Fruit fly (Drosophila melanogaster) whole organism, pupa: ENCODE measurements around the gene CG31088.
"Not testable (repeated sequence)": the region's sequence is repeated elsewhere in the genome, so short reads cannot be mapped to it uniquely, and the experiment has no call there.

Source experiments
- CG10348 ChIP-seq: fragments of 200-800 bp; sonication (Bioruptor generic); IDR thresholded peaks from 2 replicates; pipeline ENCODE4 v1.3.6; 2022; ENCODE audit warnings: missing biosample characterization, missing genetic modification characterization
- CG12605 ChIP-seq: fragments of 200-800 bp; sonication (Bioruptor generic); IDR thresholded peaks from 2 replicates; pipeline ENCODE4 v1.3.6; 2022; ENCODE audit warnings: missing biosample characterization, missing genetic modification characterization
- CG14655 ChIP-seq: fragments of 200-800 bp; sonication (Bioruptor generic); optimal IDR thresholded peaks from 3 replicates; lab custom pipeline; 2017; ENCODE audit warnings: mild to moderate bottlenecking, missing biosample characterization, missing genetic modification reagents, missing genetic modification characterization
- CG32121 ChIP-seq: fragments of 200-800 bp; sonication (Bioruptor generic); IDR thresholded peaks from 2 replicates; pipeline ENCODE4 v1.3.6; 2022; ENCODE audit warnings: missing biosample characterization, missing genetic modification characterization
- CG34367 ChIP-seq: fragments of 200-800 bp; sonication (Bioruptor generic); optimal IDR thresholded peaks from 2 replicates; lab custom pipeline; 2018; ENCODE audit warnings: missing biosample characterization, mild to moderate bottlenecking, missing genetic modification characterization
- CG4496 ChIP-seq: fragments of 200-800 bp; sonication (Bioruptor generic); IDR thresholded peaks from 3 replicates; pipeline ENCODE4 v1.3.6; 2022; ENCODE audit warnings: missing biosample characterization, missing genetic modification characterization
- CG8159 ChIP-seq: fragments of 200-800 bp; sonication (Bioruptor generic); optimal IDR thresholded peaks from 3 replicates; lab custom pipeline; 2018; ENCODE audit warnings: missing biosample characterization, mild to moderate bottlenecking, missing genetic modification characterization, moderate library complexity
- CG8301 ChIP-seq: fragments of 200-800 bp; sonication (Bioruptor generic); optimal IDR thresholded peaks from 2 replicates; lab custom pipeline; 2018; ENCODE audit warnings: missing biosample characterization, mild to moderate bottlenecking, missing genetic modification characterization
- CG9948 ChIP-seq: fragments of 200-800 bp; sonication (Bioruptor generic); optimal IDR thresholded peaks from 2 replicates; lab custom pipeline; 2018; ENCODE audit warnings: missing biosample characterization, mild to moderate bottlenecking, missing genetic modification characterization, moderate library complexity
- EcR ChIP-seq: fragments of 200-800 bp; sonication (Bioruptor generic); optimal IDR thresholded peaks from 3 replicates; lab custom pipeline; 2019; ENCODE audit warnings: missing biosample characterization, missing genetic modification characterization, mild to moderate bottlenecking, moderate library complexity, missing genetic modification reagents
- Ets98B ChIP-seq: fragments of 200-800 bp; sonication (Bioruptor generic); IDR thresholded peaks from 2 replicates; pipeline ENCODE4 v1.3.6; 2022; ENCODE audit warnings: missing biosample characterization, missing genetic modification characterization
- Pif1A ChIP-seq: fragments of 200-800 bp; sonication (Bioruptor generic); optimal IDR thresholded peaks from 3 replicates; lab custom pipeline; 2016; ENCODE audit warnings: missing biosample characterization, missing genetic modification characterization
- Pif1B ChIP-seq: fragments of 200-800 bp; sonication (Bioruptor generic); optimal IDR thresholded peaks from 3 replicates; lab custom pipeline; 2016; ENCODE audit warnings: missing biosample characterization, missing genetic modification characterization
- Snoo ChIP-seq: fragments of 200-800 bp; sonication (Bioruptor generic); optimal IDR thresholded peaks from 3 replicates; lab custom pipeline; 2017; ENCODE audit warnings: missing biosample characterization, mild to moderate bottlenecking, missing genetic modification characterization, inconsistent platforms
- fd96Ca ChIP-seq: fragments of 200-800 bp; sonication (Bioruptor generic); IDR thresholded peaks from 3 replicates; pipeline ENCODE4 v1.3.6; 2022; ENCODE audit warnings: missing biosample characterization, missing genetic modification characterization
- gl ChIP-seq: fragments of 200-800 bp; sonication (Bioruptor generic); optimal IDR thresholded peaks from 2 replicates; lab custom pipeline; 2018; ENCODE audit warnings: missing biosample characterization, mild to moderate bottlenecking, missing genetic modification characterization
- rn ChIP-seq: fragments of 200-800 bp; sonication (Bioruptor generic); IDR thresholded peaks from 2 replicates; pipeline ENCODE4 v1.3.6; 2022; ENCODE audit warnings: missing biosample characterization, missing genetic modification characterization

Gene CG31088

DNA sequence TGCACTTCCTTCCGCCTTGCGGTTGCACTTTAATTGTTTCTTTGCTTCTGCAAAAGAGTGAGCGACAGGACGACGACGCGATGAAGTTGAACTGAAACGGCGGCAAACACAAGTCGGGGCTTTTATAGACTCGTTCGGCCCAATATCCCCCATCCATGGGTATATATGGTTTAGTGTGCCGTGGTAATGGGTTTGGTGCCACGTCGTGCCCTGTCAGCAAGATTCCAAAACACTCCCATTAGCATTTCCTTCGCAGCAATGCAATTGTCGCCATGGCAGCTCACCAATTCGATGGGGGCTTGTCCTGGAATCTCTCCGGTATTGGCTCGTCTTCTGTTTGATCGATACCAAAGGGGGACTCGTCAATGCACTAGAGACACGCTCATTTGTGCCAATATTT lies 32.8 kb downstream of the CG31088 start, which contains the start of gene CG45105:
TSS of gene CG45105 (minus strand) at position 101 of the 400 bp plus-strand sequence.
- no peak for TF ChIP-seq CG14655 (GFP tag; lab: Kevin White, UChicago)
- no peak for TF ChIP-seq fd96Ca (GFP tag; lab: Robert Waterston, UW)
- TF ChIP-seq, all 21 proteins: peak for 0

DNA sequence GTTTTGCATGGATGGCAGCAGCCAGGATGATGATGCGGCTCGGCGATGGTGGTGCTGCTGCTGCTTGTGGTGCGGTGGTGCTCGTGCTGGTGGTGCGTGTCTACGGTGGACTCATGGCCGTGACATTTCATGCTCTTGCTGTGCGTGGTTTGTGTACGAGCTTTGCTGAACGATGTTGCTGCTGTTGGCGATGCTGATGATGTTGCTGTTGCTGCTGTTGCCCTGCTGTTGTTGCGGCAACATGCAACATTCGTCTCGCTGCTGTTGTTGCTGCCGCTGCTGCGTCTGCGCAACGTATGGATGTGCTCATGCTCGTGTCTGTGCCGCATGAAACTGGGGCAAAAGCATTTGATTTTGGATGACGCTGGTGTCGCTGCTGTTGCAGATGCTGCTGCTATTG lies 37.5 kb downstream of the CG31088 start:
- TF ChIP-seq Snoo (tag; lab: Kevin White, UChicago) = no peak
- no peak for TF ChIP-seq Pif1B (GFP tag; lab: Kevin White, UChicago)
- TF ChIP-seq CG32121 = no peak
- no peak for TF ChIP-seq Pif1A (GFP tag; lab: Kevin White, UChicago)
- TF ChIP-seq CG10348 (GFP tag; lab: Robert Waterston, UW) = no peak
- no peak for TF ChIP-seq CG34367 (tag; lab: Kevin White, UChicago)
- TF ChIP-seq CG12605 (GFP tag; lab: Robert Waterston, UW) = no peak
- no peak for TF ChIP-seq gl
- no peak for TF ChIP-seq CG8301 (tag; lab: Kevin White, UChicago)
- no peak for TF ChIP-seq CG9948 (tag; lab: Kevin White, UChicago)
- no peak for TF ChIP-seq CG8159 (tag; lab: Kevin White, UChicago)

DNA sequence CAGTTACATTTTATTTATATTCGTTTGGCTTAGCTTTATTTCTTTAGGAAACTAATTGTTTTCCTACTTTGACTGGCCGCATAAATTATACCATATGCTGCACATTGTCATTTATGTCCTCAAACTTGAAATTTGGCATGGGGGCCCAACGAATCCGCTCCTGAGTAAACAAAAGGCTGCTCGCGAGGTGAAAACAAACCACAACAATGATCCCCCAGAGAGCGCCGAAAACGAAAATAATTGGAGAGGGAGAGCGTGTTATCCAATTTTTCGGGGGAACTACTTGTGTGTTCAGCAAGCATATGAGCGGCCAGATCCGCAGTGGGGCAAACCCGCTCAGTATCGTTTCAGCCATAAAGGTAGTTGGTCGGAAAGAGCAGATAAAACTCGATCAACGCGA lies 42.6 kb downstream of the CG31088 start, which contains the start of gene EndoU:
TSS of gene EndoU (plus strand) at position 301 of the 400 bp plus-strand sequence.
- TF ChIP-seq EcR (GFP tag; lab: Kevin White, UChicago); Snoo (tag; lab: Kevin White, UChicago); Pif1B (GFP tag; lab: Kevin White, UChicago): not testable (repeated sequence)
- TF ChIP-seq, all 21 proteins: peak for 0; not testable (repeated sequence) for 21

dm6 chr3R:15904543-15904942 lies 46.2 kb downstream of the CG31088 start, which contains the start of gene glob1:
Gene glob1 (minus strand): TSS chr3R:15904643.
- not testable (repeated sequence) for TF ChIP-seq Ets98B (GFP tag; lab: Robert Waterston, UW); CG32121; CG12605 (GFP tag; lab: Robert Waterston, UW)

- peak; percentile 91 for TF ChIP-seq CG4496 (GFP tag; lab: Robert Waterston, UW)
- TF ChIP-seq Ets98B (GFP tag; lab: Robert Waterston, UW) = peak; percentile 92
- 0 out of 2 replicates have a peak, but pooled peaks have one; percentile 36 for TF ChIP-seq rn (GFP tag; lab: Robert Waterston, UW)
- peak; percentile 86 for TF ChIP-seq CG32121
- TF ChIP-seq fd96Ca (GFP tag; lab: Robert Waterston, UW) = peak; percentile 95
- TF ChIP-seq CG12605 (GFP tag; lab: Robert Waterston, UW) = peak; percentile 89
- peak; percentile 62; the same call in 1 of the 2 replicates for TF ChIP-seq CG10348 (GFP tag; lab: Robert Waterston, UW)
Measured at dm6 chr3R:15901097-15901709, 49.5 kb downstream of the CG31088 start.
